Fruit fly (Drosophila melanogaster) whole organism, embryonic: ENCODE data around the gene mRpL20.

Source experiments
- ATbp ChIP-seq: fragments of 200-800 bp; sonication (Bioruptor generic); optimal IDR thresholded peaks from 2 replicates; lab custom pipeline; 2017; ENCODE audit warnings: missing biosample characterization, mild to moderate bottlenecking, missing genetic modification characterization, missing genetic modification reagents
- CG10565 ChIP-seq: fragments of 200-800 bp; sonication (Bioruptor generic); optimal IDR thresholded peaks from 3 replicates; lab custom pipeline; 2016; ENCODE audit warnings: missing biosample characterization, mild to moderate bottlenecking, missing genetic modification characterization
- CG10959 ChIP-seq: fragments of 200-800 bp; sonication (Bioruptor generic); IDR thresholded peaks from 2 replicates; pipeline ENCODE4 v1.3.6; 2022; ENCODE audit warnings: missing biosample characterization, missing genetic modification characterization
- CG12769 ChIP-seq: fragments of 200-800 bp; sonication (Bioruptor generic); optimal IDR thresholded peaks from 2 replicates; lab custom pipeline; 2019; ENCODE audit warnings: missing biosample characterization, mild to moderate bottlenecking, missing genetic modification characterization, moderate library complexity
- CG14441 ChIP-seq: fragments of 200-800 bp; sonication (Bioruptor generic); IDR thresholded peaks from 2 replicates; pipeline ENCODE4 v1.3.6; 2022; ENCODE audit warnings: missing biosample characterization, missing genetic modification characterization
- CG14667 ChIP-seq: fragments of 200-800 bp; sonication (Bioruptor generic); IDR thresholded peaks from 2 replicates; pipeline ENCODE4 v1.3.6; 2022; ENCODE audit warnings: missing biosample characterization, missing genetic modification characterization
- CG15514 ChIP-seq: fragments of 200-800 bp; sonication (Bioruptor generic); optimal IDR thresholded peaks from 3 replicates; lab custom pipeline; 2017; ENCODE audit warnings: missing biosample characterization, missing genetic modification characterization, mild to moderate bottlenecking, moderate library complexity, missing genetic modification reagents
- CG16813 ChIP-seq: fragments of 200-800 bp; sonication (Bioruptor generic); IDR thresholded peaks from 3 replicates; pipeline ENCODE4 v1.3.6; 2022; ENCODE audit warnings: missing biosample characterization, missing genetic modification characterization; ENCODE audit not compliant: partially characterized antibody
- CG16863 ChIP-seq: fragments of 200-800 bp; sonication (Bioruptor generic); optimal IDR thresholded peaks from 3 replicates; lab custom pipeline; 2016; ENCODE audit warnings: missing biosample characterization, missing genetic modification characterization
- CG17359 ChIP-seq: fragments of 200-800 bp; sonication (Bioruptor generic); optimal IDR thresholded peaks from 3 replicates; lab custom pipeline; 2018; ENCODE audit warnings: missing biosample characterization, mild to moderate bottlenecking, missing genetic modification characterization, moderate library complexity
- CG17568 ChIP-seq: fragments of 200-800 bp; sonication (Bioruptor generic); optimal IDR thresholded peaks from 2 replicates; lab custom pipeline; 2018; ENCODE audit warnings: missing biosample characterization, mild to moderate bottlenecking, missing genetic modification characterization, moderate library complexity
- CG2199 ChIP-seq: fragments of 200-800 bp; sonication (Bioruptor generic); IDR thresholded peaks from 3 replicates; pipeline ENCODE4 v1.3.6; 2022; ENCODE audit warnings: missing biosample characterization, missing genetic modification characterization
- CG42726 ChIP-seq: fragments of 200-800 bp; sonication (Bioruptor generic); IDR thresholded peaks from 2 replicates; pipeline ENCODE4 v1.3.6; 2022; ENCODE audit warnings: missing biosample characterization, missing genetic modification characterization; ENCODE audit not compliant: partially characterized antibody
- CG4282 ChIP-seq: fragments of 200-800 bp; sonication (Bioruptor generic); optimal IDR thresholded peaks from 2 replicates; lab custom pipeline; 2016; ENCODE audit warnings: missing biosample characterization, missing genetic modification characterization
- CG5180 ChIP-seq: fragments of 200-800 bp; sonication (Bioruptor generic); optimal IDR thresholded peaks from 3 replicates; lab custom pipeline; 2017; ENCODE audit warnings: missing biosample characterization, missing genetic modification characterization, mild to moderate bottlenecking, moderate library complexity, missing genetic modification reagents
- CG6175 ChIP-seq: fragments of 200-800 bp; sonication (Bioruptor generic); IDR thresholded peaks from 3 replicates; pipeline ENCODE4 v1.3.6; 2022; ENCODE audit warnings: missing biosample characterization, missing genetic modification characterization
- CG8478 ChIP-seq: fragments of >200 bp; optimal IDR thresholded peaks from 2 replicates; lab custom pipeline; 2018
- CG9215 ChIP-seq: fragments of 200-800 bp; sonication (Bioruptor generic); IDR thresholded peaks from 2 replicates; pipeline ENCODE4 v1.3.6; 2022; ENCODE audit warnings: missing biosample characterization, missing genetic modification characterization
- Dref ChIP-seq: fragments of 200-800 bp; sonication (Bioruptor generic); IDR thresholded peaks from 2 replicates; pipeline ENCODE4 v1.3.6; 2022; ENCODE audit warnings: missing biosample characterization, missing genetic modification characterization
- Ets65A ChIP-seq: fragments of 200-800 bp; sonication (Bioruptor generic); peaks from one replicate; lab custom pipeline; 2016; ENCODE audit warnings: missing biosample characterization, missing genetic modification characterization
- Gsc ChIP-seq: fragments of 200-800 bp; sonication (Bioruptor generic); IDR thresholded peaks from 2 replicates; pipeline ENCODE4 v1.3.6; 2022; ENCODE audit warnings: missing biosample characterization, missing genetic modification characterization
- HmgD ChIP-seq: fragments of 200-800 bp; sonication (Bioruptor generic); optimal IDR thresholded peaks from 3 replicates; lab custom pipeline; 2016; ENCODE audit warnings: missing biosample characterization, missing genetic modification characterization
- Max ChIP-seq: fragments of 200-800 bp; sonication (Bioruptor generic); optimal IDR thresholded peaks from 2 replicates; lab custom pipeline; 2016; ENCODE audit warnings: missing biosample characterization, mild to moderate bottlenecking, missing genetic modification characterization
- Sox100B ChIP-seq: fragments of 200-800 bp; sonication (Bioruptor generic); optimal IDR thresholded peaks from 3 replicates; lab custom pipeline; 2018; ENCODE audit warnings: missing biosample characterization, mild to moderate bottlenecking, missing genetic modification characterization
- Sox102F ChIP-seq: fragments of 200-800 bp; sonication (Bioruptor generic); optimal IDR thresholded peaks from 2 replicates; lab custom pipeline; 2018; ENCODE audit warnings: missing biosample characterization, mild to moderate bottlenecking, missing genetic modification characterization, moderate library complexity
- ase ChIP-seq: fragments of 200-800 bp; sonication (Bioruptor generic); IDR thresholded peaks from 3 replicates; pipeline ENCODE4 v1.3.6; 2022; ENCODE audit warnings: missing biosample characterization, missing genetic modification characterization
- ash1 ChIP-seq: fragments of 200-800 bp; sonication (Bioruptor generic); optimal IDR thresholded peaks from 2 replicates; lab custom pipeline; 2018; ENCODE audit warnings: missing biosample characterization, mild to moderate bottlenecking, missing genetic modification characterization
- cas ChIP-seq: fragments of 200-800 bp; sonication (Bioruptor generic); IDR thresholded peaks from 2 replicates; pipeline ENCODE4 v1.3.6; 2022; ENCODE audit warnings: missing biosample characterization, missing genetic modification characterization
- disco-r ChIP-seq: fragments of 200-800 bp; sonication (Bioruptor generic); optimal IDR thresholded peaks from 2 replicates; lab custom pipeline; 2016; ENCODE audit warnings: missing biosample characterization, missing genetic modification characterization
- ewg ChIP-seq: fragments of 200-800 bp; sonication (Bioruptor generic); optimal IDR thresholded peaks from 3 replicates; lab custom pipeline; 2017; ENCODE audit warnings: mild to moderate bottlenecking, missing biosample characterization, missing genetic modification reagents, missing genetic modification characterization
- exex ChIP-seq: fragments of 200-800 bp; sonication (Bioruptor generic); optimal IDR thresholded peaks from 4 replicates; lab custom pipeline; 2018; ENCODE audit warnings: missing biosample characterization, mild to moderate bottlenecking, missing genetic modification characterization, moderate library complexity
- fd64A ChIP-seq: fragments of 200-800 bp; sonication (Bioruptor generic); optimal IDR thresholded peaks from 3 replicates; lab custom pipeline; 2018; ENCODE audit warnings: missing biosample characterization, mild to moderate bottlenecking, missing genetic modification characterization
- gcm ChIP-seq: fragments of 200-800 bp; sonication (Bioruptor generic); optimal IDR thresholded peaks from 2 replicates; lab custom pipeline; 2019; ENCODE audit warnings: missing biosample characterization, mild to moderate bottlenecking, missing genetic modification characterization, moderate library complexity
- grn ChIP-seq: fragments of 200-800 bp; sonication (Bioruptor generic); optimal IDR thresholded peaks from 3 replicates; lab custom pipeline; 2017; ENCODE audit warnings: missing biosample characterization, missing genetic modification characterization
- gro ChIP-seq: fragments of 200-800 bp; sonication (Bioruptor generic); optimal IDR thresholded peaks from 2 replicates; lab custom pipeline; 2016; ENCODE audit warnings: missing biosample characterization, missing genetic modification characterization
- gt ChIP-seq: fragments of 200-800 bp; sonication (Bioruptor generic); IDR thresholded peaks from 2 replicates; pipeline ENCODE4 v1.3.6; 2022; ENCODE audit warnings: missing biosample characterization, missing genetic modification characterization
- hth ChIP-seq: fragments of >200 bp; optimal IDR thresholded peaks from 2 replicates; lab custom pipeline; 2017; ENCODE audit warnings: inconsistent platforms
- klu ChIP-seq: fragments of 200-800 bp; sonication (Bioruptor generic); IDR thresholded peaks from 2 replicates; pipeline ENCODE4 v1.3.6; 2022; ENCODE audit warnings: missing biosample characterization, missing genetic modification characterization
- lbe ChIP-seq: fragments of 200-800 bp; sonication (Bioruptor generic); optimal IDR thresholded peaks from 2 replicates; lab custom pipeline; 2016; ENCODE audit warnings: missing biosample characterization, mild to moderate bottlenecking, missing genetic modification characterization
- lilli ChIP-seq: fragments of 200-800 bp; sonication (Bioruptor generic); optimal IDR thresholded peaks from 3 replicates; lab custom pipeline; 2016; ENCODE audit warnings: missing biosample characterization, missing genetic modification characterization
- nerfin-1 ChIP-seq: fragments of 200-800 bp; sonication (Bioruptor generic); optimal IDR thresholded peaks from 3 replicates; lab custom pipeline; 2019; ENCODE audit warnings: missing biosample characterization, mild to moderate bottlenecking, missing genetic modification characterization, moderate library complexity
- nmo ChIP-seq: fragments of 200-800 bp; sonication (Bioruptor generic); optimal IDR thresholded peaks from 2 replicates; lab custom pipeline; 2018; ENCODE audit warnings: missing biosample characterization, mild to moderate bottlenecking, missing genetic modification characterization, moderate library complexity
- odd ChIP-seq: fragments of 200-800 bp; sonication (Bioruptor generic); optimal IDR thresholded peaks from 2 replicates; lab custom pipeline; 2017; ENCODE audit warnings: missing biosample characterization, mild to moderate bottlenecking, missing genetic modification characterization
- onecut ChIP-seq: fragments of 200-800 bp; sonication (Bioruptor generic); IDR thresholded peaks from 2 replicates; pipeline ENCODE4 v1.3.6; 2022; ENCODE audit warnings: missing biosample characterization, missing genetic modification characterization
- pan ChIP-seq, 4 experiments: fragments of >200 bp in 3 of 4; fragments of 200-800 bp in 1 of 4; sonication (Bioruptor generic) in 1 of 4; optimal IDR thresholded peaks in 3 of 4; IDR thresholded peaks in 1 of 4; 2 replicates each; pipeline versions ENCODE4 v1.3.6 to Lab custom; 2017 to 2022; ENCODE audit warnings: missing biosample characterization in 2 of 4, missing genetic modification characterization in 2 of 4, mixed read lengths in 1 of 4
- run ChIP-seq: fragments of 200-800 bp; sonication (Bioruptor generic); optimal IDR thresholded peaks from 3 replicates; lab custom pipeline; 2018; ENCODE audit warnings: missing biosample characterization, mild to moderate bottlenecking, missing genetic modification characterization
- slp2 ChIP-seq: fragments of 200-800 bp; sonication (Bioruptor generic); optimal IDR thresholded peaks from 2 replicates; lab custom pipeline; 2016; ENCODE audit warnings: missing biosample characterization, missing genetic modification characterization
- twi ChIP-seq: fragments of 200-800 bp; optimal IDR thresholded peaks from 2 replicates; lab custom pipeline; 2019; ENCODE audit warnings: missing biosample characterization, mild to moderate bottlenecking, missing genetic modification characterization, moderate library complexity
- usp ChIP-seq: fragments of >200 bp; optimal IDR thresholded peaks from 2 replicates; lab custom pipeline; 2017; ENCODE audit warnings: missing biosample characterization, missing genetic modification characterization
- z ChIP-seq: fragments of 200-800 bp; sonication (Bioruptor generic); IDR thresholded peaks from 3 replicates; pipeline ENCODE4 v1.3.6; 2022; ENCODE audit warnings: missing biosample characterization, missing genetic modification characterization

mRpL20 gene

dm6 chr3L:13015823-13016465 is 1.7 kb downstream of the mRpL20 start, which contains the start of gene CG11267 (continued):
- TF ChIP-seq cas (GFP tag; lab: Robert Waterston, UW) (peak; percentile 77; the same call in 1 of the 2 replicates), CG14667 (peak; percentile 79), usp (GFP tag; lab: Kevin White, UChicago) (no peak), CG12769 (tag; lab: Kevin White, UChicago) (peak; percentile 83), Max (GFP tag; lab: Kevin White, UChicago) (peak; percentile 84), odd (GFP tag; lab: Kevin White, UChicago) (peak; percentile 77), Sox102F (GFP tag; lab: Kevin White, UChicago) (peak; percentile 82), CG14441 (GFP tag; lab: Robert Waterston, UW) (peak; percentile 94), exex (tag; lab: Kevin White, UChicago) (peak; percentile 67), run (peak; percentile 43), CG42726 (GFP tag; lab: Robert Waterston, UW) (no peak), grn (no peak), Sox100B (GFP tag; lab: Kevin White, UChicago) (peak; percentile 86), Ets65A (peak; percentile 98), Gsc (GFP tag; lab: Robert Waterston, UW) (no peak), CG2199 (GFP tag; lab: Robert Waterston, UW) (peak; percentile 89), Dref (GFP tag; lab: Robert Waterston, UW) (peak; percentile 50), ATbp (GFP tag; lab: Kevin White, UChicago) (peak; percentile 74), onecut (GFP tag; lab: Robert Waterston, UW) (peak; percentile 84), ase (GFP tag; lab: Robert Waterston, UW) (peak; percentile 94), twi (tag; lab: Kevin White, UChicago) (peak; percentile 17), CG17568 (GFP tag; lab: Kevin White, UChicago) (peak; percentile 62), gt (peak; percentile 46; the same call in 1 of the 2 replicates), pan (optimal IDR thresholded peaks at IDR 0.05; lab: Kevin White, UChicago) (no peak), pan (GFP tag; optimal IDR thresholded peaks at IDR 0.05 in 1 of 2, IDR thresholded peaks at IDR 0.05 in 1 of 2) (peak in 1 of 2 experiments; percentile 93), gcm (GFP tag; lab: Kevin White, UChicago) (peak; percentile 73), CG4282 (GFP tag; lab: Kevin White, UChicago) (peak; percentile 60), nmo (GFP tag; lab: Kevin White, UChicago) (peak; percentile 92), CG16863 (GFP tag; lab: Kevin White, UChicago) (peak; percentile 33), lilli (GFP tag; lab: Kevin White, UChicago) (peak; percentile 85), slp2 (GFP tag; lab: Kevin White, UChicago) (peak; percentile 67), CG6175 (GFP tag; lab: Robert Waterston, UW) (peak; percentile 82), HmgD (GFP tag; lab: Kevin White, UChicago) (peak; percentile 76), hth (no peak), disco-r (peak; percentile 27), nerfin-1 (tag; lab: Kevin White, UChicago) (peak; percentile 79), CG10565 (peak; percentile 59), lbe (peak; percentile 64), ash1 (peak; percentile 48), CG15514 (GFP tag; lab: Kevin White, UChicago) (peak; percentile 77), z (GFP tag; lab: Robert Waterston, UW) (0 out of 3 replicates have a peak, but pooled peaks have one; percentile 5), CG17359 (tag; lab: Kevin White, UChicago) (peak; percentile 90), CG8478 (no peak), CG10959 (GFP tag; lab: Robert Waterston, UW) (peak; percentile 77), fd64A (GFP tag; lab: Kevin White, UChicago) (no peak), CG9215 (GFP tag; lab: Robert Waterston, UW) (peak; percentile 72), ewg (GFP tag; lab: Kevin White, UChicago) (peak; percentile 58), klu (peak; percentile 81), gro (GFP tag; lab: Kevin White, UChicago) (peak; percentile 67), CG5180 (peak; percentile 71), CG16813 (GFP tag; lab: Robert Waterston, UW) (no peak)
